Fruit fly (Drosophila melanogaster) whole organism, embryonic: ENCODE measurements around the gene CG12115.

ENCODE experiments used
- Abd-B ChIP-seq: fragments of 200-800 bp; sonication (Bioruptor generic); optimal IDR thresholded peaks from 2 replicates; lab custom pipeline; 2018; ENCODE audit warnings: missing biosample characterization, mild to moderate bottlenecking, missing genetic modification characterization, moderate library complexity
- CG1024 ChIP-seq: fragments of 200-800 bp; sonication (Bioruptor generic); IDR thresholded peaks from 2 replicates; pipeline ENCODE4 v1.3.6; 2022; ENCODE audit warnings: missing biosample characterization, missing genetic modification characterization
- CG11085 ChIP-seq: fragments of 200-800 bp; sonication (Bioruptor generic); IDR thresholded peaks from 2 replicates; pipeline ENCODE4 v1.3.6; 2022; ENCODE audit warnings: missing biosample characterization, missing genetic modification characterization
- CG11504 ChIP-seq: fragments of 200-800 bp; sonication (Bioruptor generic); optimal IDR thresholded peaks from 3 replicates; lab custom pipeline; 2019; ENCODE audit warnings: missing biosample characterization, mild to moderate bottlenecking, missing genetic modification characterization, moderate library complexity
- CG12659 ChIP-seq: fragments of 200-800 bp; sonication (Bioruptor generic); optimal IDR thresholded peaks from 3 replicates; lab custom pipeline; 2017; ENCODE audit warnings: mild to moderate bottlenecking, missing biosample characterization, missing genetic modification reagents, missing genetic modification characterization
- CG13894 ChIP-seq: fragments of 200-800 bp; sonication (Bioruptor generic); optimal IDR thresholded peaks from 3 replicates; lab custom pipeline; 2018; ENCODE audit warnings: missing biosample characterization, mild to moderate bottlenecking, missing genetic modification characterization, moderate library complexity
- CG14667 ChIP-seq: fragments of 200-800 bp; sonication (Bioruptor generic); IDR thresholded peaks from 2 replicates; pipeline ENCODE4 v1.3.6; 2022; ENCODE audit warnings: missing biosample characterization, missing genetic modification characterization
- CG16813 ChIP-seq: fragments of 200-800 bp; sonication (Bioruptor generic); IDR thresholded peaks from 3 replicates; pipeline ENCODE4 v1.3.6; 2022; ENCODE audit warnings: missing biosample characterization, missing genetic modification characterization; ENCODE audit not compliant: partially characterized antibody
- CG16863 ChIP-seq: fragments of 200-800 bp; sonication (Bioruptor generic); optimal IDR thresholded peaks from 3 replicates; lab custom pipeline; 2016; ENCODE audit warnings: missing biosample characterization, missing genetic modification characterization
- CG17361 ChIP-seq: fragments of 200-800 bp; sonication (Bioruptor generic); IDR thresholded peaks from 3 replicates; pipeline ENCODE4 v1.3.6; 2022; ENCODE audit warnings: missing biosample characterization, missing genetic modification characterization
- CG2129 ChIP-seq: fragments of 200-800 bp; sonication (Bioruptor generic); IDR thresholded peaks from 2 replicates; pipeline ENCODE4 v1.3.6; 2022; ENCODE audit warnings: missing biosample characterization, missing genetic modification characterization; ENCODE audit not compliant: partially characterized antibody
- CG2875 ChIP-seq: fragments of 200-800 bp; sonication (Bioruptor generic); optimal IDR thresholded peaks from 2 replicates; lab custom pipeline; 2017; ENCODE audit warnings: missing biosample characterization, mild to moderate bottlenecking, missing genetic modification characterization, missing genetic modification reagents
- CG2889 ChIP-seq: fragments of 200-800 bp; sonication (Bioruptor generic); IDR thresholded peaks from 3 replicates; pipeline ENCODE4 v1.3.6; 2022; ENCODE audit warnings: missing biosample characterization, missing genetic modification characterization
- CG31441 ChIP-seq: fragments of 200-800 bp; sonication (Bioruptor generic); IDR thresholded peaks from 2 replicates; pipeline ENCODE4 v1.3.6; 2022; ENCODE audit warnings: missing biosample characterization, missing genetic modification characterization
- CG6254 ChIP-seq: fragments of 200-800 bp; sonication (Bioruptor generic); optimal IDR thresholded peaks from 3 replicates; lab custom pipeline; 2017; ENCODE audit warnings: mild to moderate bottlenecking, missing biosample characterization, missing genetic modification reagents, missing genetic modification characterization
- CG7928 ChIP-seq: fragments of 200-800 bp; sonication (Bioruptor generic); optimal IDR thresholded peaks from 2 replicates; lab custom pipeline; 2017; ENCODE audit warnings: missing biosample characterization, mild to moderate bottlenecking, missing genetic modification characterization
- CG8944 ChIP-seq: fragments of 200-800 bp; sonication (Bioruptor generic); optimal IDR thresholded peaks from 3 replicates; lab custom pipeline; 2016; ENCODE audit warnings: missing biosample characterization, missing genetic modification characterization
- Chrac-16 ChIP-seq: fragments of 200-800 bp; sonication (Bioruptor generic); optimal IDR thresholded peaks from 3 replicates; lab custom pipeline; 2016; ENCODE audit warnings: missing biosample characterization, missing genetic modification characterization
- Elba2 ChIP-seq: fragments of 200-800 bp; sonication (Bioruptor generic); optimal IDR thresholded peaks from 3 replicates; lab custom pipeline; 2016; ENCODE audit warnings: missing biosample characterization, missing genetic modification characterization
- Ets65A ChIP-seq: fragments of 200-800 bp; sonication (Bioruptor generic); peaks from one replicate; lab custom pipeline; 2016; ENCODE audit warnings: missing biosample characterization, missing genetic modification characterization
- HLH54F ChIP-seq: fragments of 200-800 bp; sonication (Bioruptor generic); optimal IDR thresholded peaks from 3 replicates; lab custom pipeline; 2016; ENCODE audit warnings: missing biosample characterization, missing genetic modification characterization
- Hmr ChIP-seq: fragments of 200-800 bp; sonication (Bioruptor generic); optimal IDR thresholded peaks from 3 replicates; lab custom pipeline; 2017; ENCODE audit warnings: mild to moderate bottlenecking, missing biosample characterization, missing genetic modification reagents, missing genetic modification characterization
- Jarid2 ChIP-seq: fragments of 200-800 bp; sonication (Bioruptor generic); optimal IDR thresholded peaks from 3 replicates; lab custom pipeline; 2017; ENCODE audit warnings: mild to moderate bottlenecking, missing biosample characterization, missing genetic modification reagents, missing genetic modification characterization
- Lhr ChIP-seq: fragments of 200-800 bp; sonication (Bioruptor generic); optimal IDR thresholded peaks from 3 replicates; lab custom pipeline; 2017; ENCODE audit warnings: mild to moderate bottlenecking, missing biosample characterization, missing genetic modification reagents, missing genetic modification characterization
- Lim3 ChIP-seq: fragments of 200-800 bp; sonication (Bioruptor generic); IDR thresholded peaks from 2 replicates; pipeline ENCODE4 v1.3.6; 2022; ENCODE audit warnings: missing biosample characterization, missing genetic modification characterization
- Mes4 ChIP-seq: fragments of 200-800 bp; sonication (Bioruptor generic); optimal IDR thresholded peaks from 2 replicates; lab custom pipeline; 2016; ENCODE audit warnings: missing biosample characterization, missing genetic modification characterization
- NC2β ChIP-seq: fragments of 200-800 bp; sonication (Bioruptor generic); optimal IDR thresholded peaks from 2 replicates; lab custom pipeline; 2016; ENCODE audit warnings: missing biosample characterization, missing genetic modification characterization
- Side ChIP-seq: fragments of 200-800 bp; sonication (Bioruptor generic); optimal IDR thresholded peaks from 2 replicates; lab custom pipeline; 2016; ENCODE audit warnings: missing biosample characterization, missing genetic modification characterization
- Sox102F ChIP-seq: fragments of 200-800 bp; sonication (Bioruptor generic); optimal IDR thresholded peaks from 2 replicates; lab custom pipeline; 2018; ENCODE audit warnings: missing biosample characterization, mild to moderate bottlenecking, missing genetic modification characterization, moderate library complexity
- ato ChIP-seq: fragments of 200-800 bp; sonication (Bioruptor generic); IDR thresholded peaks from 2 replicates; pipeline ENCODE4 v1.3.6; 2022; ENCODE audit warnings: missing biosample characterization, missing genetic modification characterization; ENCODE audit not compliant: partially characterized antibody
- bowl ChIP-seq: fragments of 200-800 bp; sonication (Bioruptor generic); IDR thresholded peaks from 2 replicates; pipeline ENCODE4 v1.3.6; 2022; ENCODE audit warnings: missing biosample characterization, missing genetic modification characterization
- ci ChIP-seq: fragments of 200-800 bp; sonication (Bioruptor generic); IDR thresholded peaks from 3 replicates; pipeline ENCODE4 v1.3.6; 2022; ENCODE audit warnings: missing biosample characterization, missing genetic modification characterization
- dimm ChIP-seq: fragments of 200-800 bp; sonication (Bioruptor generic); IDR thresholded peaks from 2 replicates; pipeline ENCODE4 v1.3.6; 2022; ENCODE audit warnings: missing biosample characterization, missing genetic modification characterization
- dmrt99B ChIP-seq: fragments of 200-800 bp; sonication (Bioruptor generic); optimal IDR thresholded peaks from 2 replicates; lab custom pipeline; 2018; ENCODE audit warnings: missing biosample characterization, mild to moderate bottlenecking, missing genetic modification characterization, moderate library complexity
- dpn ChIP-seq, 2 experiments: fragments of 200-800 bp; sonication (Bioruptor generic); optimal IDR thresholded peaks; 3 replicates each; lab custom pipeline; 2016; ENCODE audit warnings: missing biosample characterization in 2 of 2, missing genetic modification characterization in 2 of 2
- ems ChIP-seq: fragments of 200-800 bp; sonication (Bioruptor generic); optimal IDR thresholded peaks from 3 replicates; lab custom pipeline; 2016; ENCODE audit warnings: missing biosample characterization, missing genetic modification characterization
- gfzf ChIP-seq: fragments of 200-800 bp; sonication (Bioruptor generic); optimal IDR thresholded peaks from 2 replicates; lab custom pipeline; 2016; ENCODE audit warnings: missing biosample characterization, mild to moderate bottlenecking, missing genetic modification characterization, moderate library complexity
- grau ChIP-seq: fragments of 200-800 bp; optimal IDR thresholded peaks from 3 replicates; lab custom pipeline; 2019; ENCODE audit warnings: missing biosample characterization, mild to moderate bottlenecking, missing genetic modification characterization, moderate library complexity
- ind ChIP-seq: fragments of 200-800 bp; sonication (Bioruptor generic); optimal IDR thresholded peaks from 3 replicates; lab custom pipeline; 2016; ENCODE audit warnings: missing biosample characterization, missing genetic modification characterization
- lilli ChIP-seq: fragments of 200-800 bp; sonication (Bioruptor generic); optimal IDR thresholded peaks from 3 replicates; lab custom pipeline; 2016; ENCODE audit warnings: missing biosample characterization, missing genetic modification characterization
- luna ChIP-seq: fragments of 200-800 bp; sonication (Bioruptor generic); optimal IDR thresholded peaks from 2 replicates; lab custom pipeline; 2016; ENCODE audit warnings: missing biosample characterization, missing genetic modification characterization
- pan ChIP-seq, 4 experiments: fragments of >200 bp in 3 of 4; fragments of 200-800 bp in 1 of 4; sonication (Bioruptor generic) in 1 of 4; optimal IDR thresholded peaks in 3 of 4; IDR thresholded peaks in 1 of 4; 2 replicates each; pipeline versions ENCODE4 v1.3.6 to Lab custom; 2017 to 2022; ENCODE audit warnings: missing biosample characterization in 2 of 4, missing genetic modification characterization in 2 of 4, mixed read lengths in 1 of 4
- peb ChIP-seq: fragments of 200-800 bp; sonication (Bioruptor generic); IDR thresholded peaks from 2 replicates; pipeline ENCODE4 v1.3.6; 2022; ENCODE audit warnings: missing biosample characterization, missing genetic modification characterization
- pho ChIP-seq: fragments of 200-800 bp; sonication (Bioruptor generic); optimal IDR thresholded peaks from 2 replicates; lab custom pipeline; 2016; ENCODE audit warnings: missing biosample characterization, missing genetic modification characterization
- pros ChIP-seq: fragments of 200-800 bp; sonication (Bioruptor generic); optimal IDR thresholded peaks from 3 replicates; lab custom pipeline; 2019; ENCODE audit warnings: missing biosample characterization, mild to moderate bottlenecking, missing genetic modification characterization, moderate library complexity
- trh ChIP-seq: fragments of 200-800 bp; sonication (Bioruptor generic); optimal IDR thresholded peaks from 2 replicates; lab custom pipeline; 2016; ENCODE audit warnings: missing biosample characterization, missing genetic modification characterization
- tup ChIP-seq: fragments of 200-800 bp; sonication (Bioruptor generic); optimal IDR thresholded peaks from 2 replicates; lab custom pipeline; 2016; ENCODE audit warnings: missing biosample characterization, mild to moderate bottlenecking, missing genetic modification characterization, moderate library complexity
- usp ChIP-seq: fragments of >200 bp; optimal IDR thresholded peaks from 2 replicates; lab custom pipeline; 2017; ENCODE audit warnings: missing biosample characterization, missing genetic modification characterization
- wor ChIP-seq: fragments of 200-800 bp; sonication (Bioruptor generic); IDR thresholded peaks from 2 replicates; pipeline ENCODE4 v1.3.6; 2022; ENCODE audit warnings: missing biosample characterization, missing genetic modification characterization
- zfh2 ChIP-seq: fragments of 200-800 bp; sonication (Bioruptor generic); optimal IDR thresholded peaks from 2 replicates; lab custom pipeline; 2016; ENCODE audit warnings: missing biosample characterization, missing genetic modification characterization

The CG12115 gene

dm6 chrX:9141219-9141618 is 49.2 kb downstream of the CG12115 start (continued):
- TF ChIP-seq CG2875 (GFP tag; lab: Kevin White, UChicago) (no peak), lilli (peak; percentile 68), ind (peak; percentile 78), Lim3 (peak; percentile 32; the same call in 1 of the 2 replicates), Chrac-16 (peak; percentile 63), pros (GFP tag; lab: Kevin White, UChicago) (peak; percentile 75), CG2129 (GFP tag; lab: Robert Waterston, UW) (no peak), Hmr (GFP tag; lab: Kevin White, UChicago) (no peak), zfh2 (GFP tag; lab: Kevin White, UChicago) (peak; percentile 13), Mes4 (GFP tag; lab: Kevin White, UChicago) (peak; percentile 25), CG31441 (GFP tag; lab: Robert Waterston, UW) (peak; percentile 63), Abd-B (GFP tag; lab: Kevin White, UChicago) (peak; percentile 70), CG6254 (peak; percentile 40), dpn (GFP tag; optimal IDR thresholded peaks at IDR 0.05; lab: Kevin White, UChicago) (peak; percentile 72 to 76), pan (optimal IDR thresholded peaks at IDR 0.05; lab: Kevin White, UChicago) (no peak), pan (GFP tag; optimal IDR thresholded peaks at IDR 0.05 in 1 of 2, IDR thresholded peaks at IDR 0.05 in 1 of 2) (peak in 1 of 2 experiments; percentile 81), NC2β (GFP tag; lab: Kevin White, UChicago) (peak; percentile 72), dimm (GFP tag; lab: Robert Waterston, UW) (peak; percentile 56; the same call in 1 of the 2 replicates), bowl (GFP tag; lab: Robert Waterston, UW) (0 out of 2 replicates have a peak, but pooled peaks have one; percentile 48), CG14667 (peak; percentile 88), CG12659 (GFP tag; lab: Kevin White, UChicago) (peak; percentile 58), Jarid2 (GFP tag; lab: Kevin White, UChicago) (no peak), Elba2 (GFP tag; lab: Kevin White, UChicago) (no peak), CG2889 (GFP tag; lab: Robert Waterston, UW) (peak; percentile 63; the same call in 2 of the 3 replicates), CG17361 (GFP tag; lab: Robert Waterston, UW) (peak; percentile 77), grau (tag; lab: Kevin White, UChicago) (peak; percentile 98), CG8944 (GFP tag; lab: Kevin White, UChicago) (peak; percentile 79), CG1024 (GFP tag; lab: Robert Waterston, UW) (peak; percentile 50; the same call in 1 of the 2 replicates), wor (GFP tag; lab: Robert Waterston, UW) (peak; percentile 75; the same call in 1 of the 2 replicates), CG11504 (tag; lab: Kevin White, UChicago) (no peak), Sox102F (no peak), Ets65A (GFP tag; lab: Kevin White, UChicago) (peak; percentile 92), CG16813 (GFP tag; lab: Robert Waterston, UW) (no peak), pho (GFP tag; lab: Kevin White, UChicago) (peak; percentile 38), gfzf (GFP tag; lab: Kevin White, UChicago) (no peak), CG16863 (GFP tag; lab: Kevin White, UChicago) (peak; percentile 73), trh (no peak), Side (GFP tag; lab: Kevin White, UChicago) (peak; percentile 39), luna (GFP tag; lab: Kevin White, UChicago) (no peak), CG7928 (GFP tag; lab: Kevin White, UChicago) (no peak), CG13894 (tag; lab: Kevin White, UChicago) (peak; percentile 31), peb (GFP tag; lab: Robert Waterston, UW) (peak; percentile 77), tup (GFP tag; lab: Kevin White, UChicago) (no peak), usp (GFP tag; lab: Kevin White, UChicago) (no peak), Lhr (peak; percentile 3), ci (GFP tag; lab: Robert Waterston, UW) (peak; percentile 92), HLH54F (GFP tag; lab: Kevin White, UChicago) (peak; percentile 51), dmrt99B (tag; lab: Kevin White, UChicago) (no peak), CG11085 (GFP tag; lab: Robert Waterston, UW) (peak; percentile 75), ems (GFP tag; lab: Kevin White, UChicago) (peak; percentile 67), ato (no peak)
